Worm (Caenorhabditis elegans): ENCODE data around the gene Y53F4B.12.
A peak's percentile ranks its signal among the peaks of the same experiment; 100 is the strongest.

Gene Y53F4B.12

ce11 chrII:15018923-15019322, at the start of gene Y53F4B.12:
Y53F4B.12 (plus strand) TSS chrII:15019223.
- TF ChIP-seq nhr-179 (tag; optimal IDR thresholded peaks at IDR 0.05) (no peak), gei-17 (GFP tag; optimal IDR thresholded peaks at IDR 0.05) (no peak), nfyb-1 (GFP tag; IDR thresholded peaks at IDR 0.05) (no peak), Y53F4B.3 (GFP tag; IDR thresholded peaks at IDR 0.05) (no peak), B0336.3 (GFP tag; IDR thresholded peaks at IDR 0.05) (no peak), aptf-3 (GFP tag; IDR thresholded peaks at IDR 0.05) (no peak), C17E4.6 (GFP tag; IDR thresholded peaks at IDR 0.05) (no peak), hsf-1 (GFP tag; IDR thresholded peaks at IDR 0.05) (no peak), ets-4 (GFP tag; optimal IDR thresholded peaks at IDR 0.05) (no peak), rec-8 (tag; optimal IDR thresholded peaks at IDR 0.05) (no peak), ztf-22 (GFP tag; optimal IDR thresholded peaks at IDR 0.05) (no peak), nhr-80 (tag; optimal IDR thresholded peaks at IDR 0.05) (no peak)

ce11 chrII:14969320-14969950, 49.6 kb upstream of the Y53F4B.12 start, which contains the start of the genes pole-4, nsun-5 and metl-2:
pole-4 (minus strand) TSS chrII:14969354.
nsun-5 (plus strand) TSS chrII:14969617.
metl-2 (plus strand) TSS chrII:14969900.
- TF ChIP-seq attf-5 (GFP tag; optimal IDR thresholded peaks at IDR 0.05) (peak; percentile 28), lin-54 (GFP tag; optimal IDR thresholded peaks at IDR 0.05) (peak; percentile 18), snpc-4 (GFP tag; optimal IDR thresholded peaks at IDR 0.05) (no peak), snpc-4 (tag; optimal IDR thresholded peaks at IDR 0.05) (peak in 2 of 4 experiments; percentile 28 to 43), lin-35 (GFP tag; optimal IDR thresholded peaks at IDR 0.05) (peak in 1 of 3 experiments; percentile 39), lag-1 (GFP tag; IDR thresholded peaks at IDR 0.05) (no peak), dpl-1 (GFP tag; optimal IDR thresholded peaks at IDR 0.05) (peak; percentile 26), lsl-1 (GFP tag; optimal IDR thresholded peaks at IDR 0.05) (peak; percentile 20), ztf-3 (GFP tag; optimal IDR thresholded peaks at IDR 0.05) (no peak), F23B12.7 (tag; optimal IDR thresholded peaks at IDR 0.05; ENCODE audit: insufficient read depth) (peak; percentile 69), lin-40 (tag; optimal IDR thresholded peaks at IDR 0.05) (no peak), pha-4 (tag; optimal IDR thresholded peaks at IDR 0.05) (peak; percentile 8), efl-1 (GFP tag; optimal IDR thresholded peaks at IDR 0.05) (peak; percentile 24), ekl-4 (GFP tag; IDR thresholded peaks at IDR 0.05) (no peak), mcd-1 (GFP tag; IDR thresholded peaks at IDR 0.05) (peak; percentile 83)

- no peak for TF ChIP-seq mxl-1 (tag; optimal IDR thresholded peaks at IDR 0.05)
- no peak for TF ChIP-seq tlf-1 (GFP tag; optimal IDR thresholded peaks at IDR 0.05)
- TF ChIP-seq hlh-26 (GFP tag; conservative IDR thresholded peaks at IDR 0.05) = no peak
- TF ChIP-seq nhr-90 (tag; optimal IDR thresholded peaks at IDR 0.05) = no peak
- no peak for TF ChIP-seq egl-44 (GFP tag; IDR thresholded peaks at IDR 0.05)
- TF ChIP-seq F22D6.2 (tag; optimal IDR thresholded peaks at IDR 0.05) = no peak
- no peak for TF ChIP-seq ceh-58 (GFP tag; IDR thresholded peaks at IDR 0.05)
- TF ChIP-seq dpl-1 (GFP tag; optimal IDR thresholded peaks at IDR 0.05) = no peak
- TF ChIP-seq ceh-79 (tag; optimal IDR thresholded peaks at IDR 0.05) = no peak
- TF ChIP-seq ekl-4 (GFP tag; IDR thresholded peaks at IDR 0.05) = no peak
- no peak for TF ChIP-seq pha-4 (tag; optimal IDR thresholded peaks at IDR 0.05)
Measured at ce11 chrII:14983909-14984308, 35.1 kb upstream of the Y53F4B.12 start, which contains the start of gene Y53F4B.5. Y53F4B.5 (minus strand) TSS chrII:14984009.
